Fruit fly (Drosophila melanogaster): ENCODE results near the gene CG7800.
A peak's percentile ranks its signal among the peaks of the same experiment; 100 is the strongest.

Gene CG7800

dm6 chr3R:8233370-8233773, 15.6 kb downstream of the CG7800 start, which contains the start of gene PolI (continued):
- TF ChIP-seq CG2712 (tag; optimal IDR thresholded peaks at IDR 0.05) (peak; percentile 28), dm (GFP tag; optimal IDR thresholded peaks at IDR 0.05) (no peak), zen2 (GFP tag; IDR thresholded peaks at IDR 0.05; ENCODE audit: partially characterized antibody) (no peak), CG10209 (GFP tag; optimal IDR thresholded peaks at IDR 0.05) (no peak), grn (GFP tag; optimal IDR thresholded peaks at IDR 0.05) (peak; percentile 28), Dip3 (GFP tag; optimal IDR thresholded peaks at IDR 0.05) (no peak), CG7271 (tag; optimal IDR thresholded peaks at IDR 0.05) (no peak), hb (GFP tag; IDR thresholded peaks at IDR 0.05; ENCODE audit: partially characterized antibody) (no peak), ato (GFP tag; IDR thresholded peaks at IDR 0.05; ENCODE audit: partially characterized antibody) (peak; percentile 5; the same call in 1 of the 2 replicates), prd (optimal IDR thresholded peaks at IDR 0.05) (no peak), prd (GFP tag; IDR thresholded peaks at IDR 0.05) (no peak), tna (GFP tag; IDR thresholded peaks at IDR 0.05; ENCODE audit: partially characterized antibody) (no peak), CG11504 (tag; optimal IDR thresholded peaks at IDR 0.05) (peak; percentile 48), bowl (GFP tag; IDR thresholded peaks at IDR 0.05) (no peak), chm (GFP tag; IDR thresholded peaks at IDR 0.05) (no peak), Abd-B (GFP tag; optimal IDR thresholded peaks at IDR 0.05) (no peak), Taf1 (GFP tag; IDR thresholded peaks at IDR 0.05) (no peak), BEAF-32 (GFP tag; optimal IDR thresholded peaks at IDR 0.05) (peak; percentile 64), al (GFP tag; IDR thresholded peaks at IDR 0.05) (no peak), CG15696 (tag; optimal IDR thresholded peaks at IDR 0.05) (peak; percentile 35), CG31224 (GFP tag; IDR thresholded peaks at IDR 0.05) (no peak), CG16779 (GFP tag; IDR thresholded peaks at IDR 0.05) (no peak), slp2 (GFP tag; optimal IDR thresholded peaks at IDR 0.05) (no peak), luna (GFP tag; optimal IDR thresholded peaks at IDR 0.05) (peak; percentile 41), sim (GFP tag; IDR thresholded peaks at IDR 0.05) (no peak), CG4707 (GFP tag; optimal IDR thresholded peaks at IDR 0.05) (no peak), CG6683 (GFP tag; optimal IDR thresholded peaks at IDR 0.05) (no peak), btn (GFP tag; optimal IDR thresholded peaks at IDR 0.05) (no peak), CoRest (tag; optimal IDR thresholded peaks at IDR 0.05) (peak; percentile 41), Dip2 (GFP tag; IDR thresholded peaks at IDR 0.05) (no peak), ranshi (GFP tag; IDR thresholded peaks at IDR 0.05) (no peak), BtbVII (GFP tag; optimal IDR thresholded peaks at IDR 0.05) (no peak), CG11560 (tag; IDR thresholded peaks at IDR 0.05) (no peak), wdn (GFP tag; IDR thresholded peaks at IDR 0.05) (no peak), Poxn (GFP tag; IDR thresholded peaks at IDR 0.05) (no peak), abd-A (tag; optimal IDR thresholded peaks at IDR 0.05) (no peak), pan (optimal IDR thresholded peaks at IDR 0.05) (no peak), pan (GFP tag; optimal IDR thresholded peaks at IDR 0.05 in 1 of 2, IDR thresholded peaks at IDR 0.05 in 1 of 2) (no peak), CG7745 (tag; optimal IDR thresholded peaks at IDR 0.05) (no peak), CG32532 (GFP tag; IDR thresholded peaks at IDR 0.05) (no peak), nerfin-2 (GFP tag; IDR thresholded peaks at IDR 0.05; ENCODE audit: partially characterized antibody) (no peak), CG18599 (GFP tag; optimal IDR thresholded peaks at IDR 0.05) (no peak), CG14050 (GFP tag; IDR thresholded peaks at IDR 0.05) (no peak), zen (tag; optimal IDR thresholded peaks at IDR 0.05) (peak; percentile 36), ken (GFP tag; IDR thresholded peaks at IDR 0.05) (no peak), Atf-2 (GFP tag; optimal IDR thresholded peaks at IDR 0.05) (no peak), E2f1 (GFP tag; IDR thresholded peaks at IDR 0.05) (no peak), CG10321 (GFP tag; IDR thresholded peaks at IDR 0.05) (no peak), Six4 (GFP tag; optimal IDR thresholded peaks at IDR 0.05) (no peak), B-H1 (GFP tag; IDR thresholded peaks at IDR 0.05) (no peak), pros (GFP tag; optimal IDR thresholded peaks at IDR 0.05) (no peak), pzg (GFP tag; optimal IDR thresholded peaks at IDR 0.05) (peak; percentile 93)

Measured in whole organism, embryonic.